Worm (Caenorhabditis elegans) whole organism, mixed stage, embryonic: ENCODE results near the gene F58F6.6.

Experiments used
- bed-3 ChIP-seq: fragments of 200-800 bp; sonication (Bioruptor generic); optimal IDR thresholded peaks from 3 replicates; lab custom pipeline; 2018; ENCODE audit warnings: mild to moderate bottlenecking, missing genetic modification characterization, moderate library complexity, missing compliant biosample characterization
- unc-62 ChIP-seq: fragments of 150-350 bp; optimal IDR thresholded peaks from 2 replicates; lab custom pipeline; 2014; ENCODE audit warnings: missing biosample characterization, missing genetic modification reagents, missing genetic modification characterization

ce11 chrIV:1367041-1367440 lies 26.2 kb downstream of the F58F6.6 start:
- TF ChIP-seq bed-3 (GFP tag; lab: Kevin White, UChicago), result no peak
- TF ChIP-seq unc-62 (GFP tag; lab: Kevin White, UChicago), result no peak
